Fruit fly (Drosophila melanogaster) whole organism, embryonic: Measurements from ENCODE around the gene Cp36.
A peak's percentile ranks its signal among the peaks of the same experiment; 100 is the strongest.

ENCODE experiments used
- Ada2b ChIP-seq: fragments of 200-800 bp; sonication (Bioruptor generic); IDR thresholded peaks from 2 replicates; pipeline ENCODE4 v1.3.6; 2022; ENCODE audit warnings: missing biosample characterization, missing genetic modification characterization
- Asciz ChIP-seq: fragments of 200-800 bp; sonication (Bioruptor generic); optimal IDR thresholded peaks from 2 replicates; lab custom pipeline; 2017; ENCODE audit warnings: missing biosample characterization, mild to moderate bottlenecking, missing genetic modification characterization, missing genetic modification reagents
- CG1024 ChIP-seq: fragments of 200-800 bp; sonication (Bioruptor generic); IDR thresholded peaks from 2 replicates; pipeline ENCODE4 v1.3.6; 2022; ENCODE audit warnings: missing biosample characterization, missing genetic modification characterization
- CG10274 ChIP-seq: fragments of 200-800 bp; sonication (Bioruptor generic); optimal IDR thresholded peaks from 3 replicates; lab custom pipeline; 2017; ENCODE audit warnings: missing biosample characterization, mild to moderate bottlenecking, missing genetic modification characterization
- CG10321 ChIP-seq: fragments of 200-800 bp; sonication (Bioruptor generic); IDR thresholded peaks from 2 replicates; pipeline ENCODE4 v1.3.6; 2022; ENCODE audit warnings: missing biosample characterization, missing genetic modification characterization
- CG11504 ChIP-seq: fragments of 200-800 bp; sonication (Bioruptor generic); optimal IDR thresholded peaks from 3 replicates; lab custom pipeline; 2019; ENCODE audit warnings: missing biosample characterization, mild to moderate bottlenecking, missing genetic modification characterization, moderate library complexity
- CG11723 ChIP-seq: fragments of 200-800 bp; sonication (Bioruptor generic); optimal IDR thresholded peaks from 2 replicates; lab custom pipeline; 2017; ENCODE audit warnings: missing biosample characterization, mild to moderate bottlenecking, missing genetic modification characterization
- CG12071 ChIP-seq: fragments of 200-800 bp; sonication (Bioruptor generic); optimal IDR thresholded peaks from 3 replicates; lab custom pipeline; 2018; ENCODE audit warnings: missing biosample characterization, mild to moderate bottlenecking, missing genetic modification characterization
- CG34422 ChIP-seq: fragments of 200-800 bp; sonication (Bioruptor generic); IDR thresholded peaks from 3 replicates; pipeline ENCODE4 v1.3.6; 2022; ENCODE audit warnings: missing biosample characterization, missing genetic modification characterization
- CG6175 ChIP-seq: fragments of 200-800 bp; sonication (Bioruptor generic); IDR thresholded peaks from 3 replicates; pipeline ENCODE4 v1.3.6; 2022; ENCODE audit warnings: missing biosample characterization, missing genetic modification characterization
- CG6272 ChIP-seq: fragments of 200-800 bp; sonication (Bioruptor generic); IDR thresholded peaks from 2 replicates; pipeline ENCODE4 v1.3.6; 2022; ENCODE audit warnings: missing biosample characterization, missing genetic modification characterization
- CG8290 ChIP-seq, 3 experiments: fragments of 200-800 bp; sonication (Bioruptor generic); optimal IDR thresholded peaks; 2 replicates each; lab custom pipeline; 2016 to 2019; ENCODE audit warnings: missing biosample characterization in 3 of 3, missing genetic modification characterization in 3 of 3, mild to moderate bottlenecking in 2 of 3, moderate library complexity in 1 of 3
- CG8765 ChIP-seq: fragments of 200-800 bp; sonication (Bioruptor generic); IDR thresholded peaks from 2 replicates; pipeline ENCODE4 v1.3.6; 2022; ENCODE audit warnings: missing biosample characterization, missing genetic modification characterization
- CG9609 ChIP-seq: fragments of 200-800 bp; sonication (Bioruptor generic); optimal IDR thresholded peaks from 3 replicates; lab custom pipeline; 2016; ENCODE audit warnings: missing biosample characterization, missing genetic modification characterization
- CHES-1-like ChIP-seq: fragments of 200-800 bp; sonication (Bioruptor generic); optimal IDR thresholded peaks from 2 replicates; lab custom pipeline; 2016; ENCODE audit warnings: missing biosample characterization, missing genetic modification characterization
- CoRest ChIP-seq: fragments of 200-800 bp; sonication (Bioruptor generic); optimal IDR thresholded peaks from 3 replicates; lab custom pipeline; 2018; ENCODE audit warnings: missing biosample characterization, mild to moderate bottlenecking, missing genetic modification characterization, moderate library complexity
- CrebB ChIP-seq: fragments of 200-800 bp; sonication (Bioruptor generic); optimal IDR thresholded peaks from 3 replicates; lab custom pipeline; 2018; ENCODE audit warnings: missing biosample characterization, mild to moderate bottlenecking, missing genetic modification characterization
- E2f1 ChIP-seq: fragments of 200-800 bp; sonication (Bioruptor generic); IDR thresholded peaks from 2 replicates; pipeline ENCODE4 v1.3.6; 2022; ENCODE audit warnings: missing biosample characterization, missing genetic modification characterization
- Ets97D ChIP-seq: fragments of 200-800 bp; sonication (Bioruptor generic); optimal IDR thresholded peaks from 3 replicates; lab custom pipeline; 2016; ENCODE audit warnings: missing biosample characterization, missing genetic modification characterization
- H2.0 ChIP-seq: fragments of 200-800 bp; sonication (Bioruptor generic); IDR thresholded peaks from 2 replicates; pipeline ENCODE4 v1.3.6; 2022; ENCODE audit warnings: missing biosample characterization, missing genetic modification characterization
- Lhr ChIP-seq: fragments of 200-800 bp; sonication (Bioruptor generic); optimal IDR thresholded peaks from 3 replicates; lab custom pipeline; 2017; ENCODE audit warnings: mild to moderate bottlenecking, missing biosample characterization, missing genetic modification reagents, missing genetic modification characterization
- MBD-R2 ChIP-seq: fragments of 200-800 bp; sonication (Bioruptor generic); IDR thresholded peaks from 2 replicates; pipeline ENCODE4 v1.3.6; 2022; ENCODE audit warnings: missing biosample characterization, missing genetic modification characterization
- Meics ChIP-seq: fragments of 200-800 bp; sonication (Bioruptor generic); optimal IDR thresholded peaks from 2 replicates; lab custom pipeline; 2017; ENCODE audit warnings: missing biosample characterization, mild to moderate bottlenecking, missing genetic modification characterization
- NK7.1 ChIP-seq: fragments of 200-800 bp; sonication (Bioruptor generic); optimal IDR thresholded peaks from 3 replicates; lab custom pipeline; 2016; ENCODE audit warnings: missing biosample characterization, missing genetic modification characterization
- Neu2 ChIP-seq: fragments of 200-800 bp; sonication (Bioruptor generic); optimal IDR thresholded peaks from 3 replicates; lab custom pipeline; 2016; ENCODE audit warnings: missing biosample characterization, missing genetic modification characterization, borderline replicate concordance
- Pdp1 ChIP-seq, 2 experiments: fragments of 200-800 bp; sonication (Bioruptor generic); optimal IDR thresholded peaks; 3 replicates each; lab custom pipeline; 2016; ENCODE audit warnings: missing biosample characterization in 2 of 2, missing genetic modification characterization in 2 of 2, mild to moderate bottlenecking in 1 of 2, moderate library complexity in 1 of 2
- Rfx ChIP-seq: fragments of 200-800 bp; sonication (Bioruptor generic); IDR thresholded peaks from 2 replicates; pipeline ENCODE4 v1.3.6; 2022; ENCODE audit warnings: missing biosample characterization, missing genetic modification characterization
- Sin3A ChIP-seq: fragments of >200 bp; optimal IDR thresholded peaks from 2 replicates; lab custom pipeline; 2018
- Trl ChIP-seq, 3 experiments: fragments of >200 bp in 2 of 3; fragments of 200-800 bp in 1 of 3; sonication (Bioruptor generic) in 1 of 3; optimal IDR thresholded peaks; 2 replicates in 1 of 3; 3 replicates in 2 of 3; lab custom pipeline; 2016 to 2017; ENCODE audit warnings: missing biosample characterization in 1 of 3, missing genetic modification characterization in 1 of 3
- ac ChIP-seq: fragments of 200-800 bp; sonication (Bioruptor generic); optimal IDR thresholded peaks from 3 replicates; lab custom pipeline; 2017; ENCODE audit warnings: missing biosample characterization, mild to moderate bottlenecking, missing genetic modification characterization
- bsh ChIP-seq, 2 experiments: fragments of 200-800 bp; sonication (Bioruptor generic); optimal IDR thresholded peaks; 2 replicates each; lab custom pipeline; 2017 to 2018; ENCODE audit warnings: mild to moderate bottlenecking in 2 of 2, missing biosample characterization in 2 of 2, missing genetic modification characterization in 2 of 2, moderate library complexity in 1 of 2
- cwo ChIP-seq: fragments of 200-800 bp; sonication (Bioruptor generic); optimal IDR thresholded peaks from 3 replicates; lab custom pipeline; 2017; ENCODE audit warnings: missing biosample characterization, missing genetic modification characterization, mild to moderate bottlenecking, moderate library complexity, missing genetic modification reagents
- dan ChIP-seq: fragments of 200-800 bp; sonication (Bioruptor generic); IDR thresholded peaks from 2 replicates; pipeline ENCODE4 v1.3.6; 2022; ENCODE audit warnings: missing biosample characterization, missing genetic modification characterization
- dm ChIP-seq: fragments of 200-800 bp; sonication (Bioruptor generic); optimal IDR thresholded peaks from 3 replicates; lab custom pipeline; 2016; ENCODE audit warnings: missing biosample characterization, missing genetic modification characterization
- exex ChIP-seq: fragments of 200-800 bp; sonication (Bioruptor generic); optimal IDR thresholded peaks from 4 replicates; lab custom pipeline; 2018; ENCODE audit warnings: missing biosample characterization, mild to moderate bottlenecking, missing genetic modification characterization, moderate library complexity
- hbn ChIP-seq: fragments of 200-800 bp; sonication (Bioruptor generic); IDR thresholded peaks from 2 replicates; pipeline ENCODE4 v1.3.6; 2022; ENCODE audit warnings: missing biosample characterization, missing genetic modification characterization; ENCODE audit not compliant: partially characterized antibody
- mirr ChIP-seq: fragments of 200-800 bp; sonication (Bioruptor generic); optimal IDR thresholded peaks from 3 replicates; lab custom pipeline; 2018; ENCODE audit warnings: missing biosample characterization, mild to moderate bottlenecking, missing genetic modification characterization
- nerfin-1 ChIP-seq: fragments of 200-800 bp; sonication (Bioruptor generic); optimal IDR thresholded peaks from 3 replicates; lab custom pipeline; 2019; ENCODE audit warnings: missing biosample characterization, mild to moderate bottlenecking, missing genetic modification characterization, moderate library complexity
- otp ChIP-seq: fragments of 200-800 bp; sonication (Bioruptor generic); IDR thresholded peaks from 3 replicates; pipeline ENCODE4, ENCODE4 v1.3.6; 2022; ENCODE audit warnings: missing biosample characterization, missing genetic modification characterization
- p53 ChIP-seq: fragments of 200-800 bp; sonication (Bioruptor generic); optimal IDR thresholded peaks from 2 replicates; lab custom pipeline; 2016; ENCODE audit warnings: missing biosample characterization, missing genetic modification characterization
- pfk ChIP-seq: fragments of 200-800 bp; sonication (Bioruptor generic); optimal IDR thresholded peaks from 2 replicates; lab custom pipeline; 2018; ENCODE audit warnings: missing biosample characterization, mild to moderate bottlenecking, missing genetic modification characterization, moderate library complexity
- pnt ChIP-seq: fragments of 200-800 bp; sonication (Bioruptor generic); optimal IDR thresholded peaks from 3 replicates; lab custom pipeline; 2016; ENCODE audit warnings: missing biosample characterization, missing genetic modification characterization
- salm ChIP-seq: fragments of 200-800 bp; sonication (Bioruptor generic); optimal IDR thresholded peaks from 2 replicates; lab custom pipeline; 2018; ENCODE audit warnings: missing biosample characterization, mild to moderate bottlenecking, missing genetic modification characterization
- schlank ChIP-seq: fragments of 200-800 bp; sonication (Bioruptor generic); optimal IDR thresholded peaks from 2 replicates; lab custom pipeline; 2018; ENCODE audit warnings: missing biosample characterization, mild to moderate bottlenecking, missing genetic modification characterization
- slbo ChIP-seq: fragments of 200-800 bp; sonication (Bioruptor generic); IDR thresholded peaks from 2 replicates; pipeline ENCODE4 v1.3.6; 2022; ENCODE audit warnings: missing biosample characterization, missing genetic modification characterization
- tio ChIP-seq: fragments of 200-800 bp; sonication (Bioruptor generic); optimal IDR thresholded peaks from 2 replicates; lab custom pipeline; 2017; ENCODE audit warnings: missing biosample characterization, missing genetic modification characterization, inconsistent platforms
- ttk ChIP-seq: fragments of 200-800 bp; sonication (Bioruptor generic); IDR thresholded peaks from 2 replicates; pipeline ENCODE4 v2.1.2; 2022; ENCODE audit warnings: missing biosample characterization, missing genetic modification characterization
- unc-4 ChIP-seq: fragments of 200-800 bp; sonication (Bioruptor generic); IDR thresholded peaks from 2 replicates; pipeline ENCODE4 v1.3.6; 2022; ENCODE audit warnings: missing biosample characterization, missing genetic modification characterization; ENCODE audit not compliant: partially characterized antibody
- wek ChIP-seq: fragments of 200-800 bp; sonication (Bioruptor generic); optimal IDR thresholded peaks from 3 replicates; lab custom pipeline; 2018; ENCODE audit warnings: missing biosample characterization, mild to moderate bottlenecking, missing genetic modification characterization, moderate library complexity
- zfh1 ChIP-seq: fragments of 200-800 bp; sonication (Bioruptor generic); IDR thresholded peaks from 3 replicates; pipeline ENCODE4 v1.3.6; 2022; ENCODE audit warnings: missing biosample characterization, missing genetic modification characterization

The Cp36 gene

DNA sequence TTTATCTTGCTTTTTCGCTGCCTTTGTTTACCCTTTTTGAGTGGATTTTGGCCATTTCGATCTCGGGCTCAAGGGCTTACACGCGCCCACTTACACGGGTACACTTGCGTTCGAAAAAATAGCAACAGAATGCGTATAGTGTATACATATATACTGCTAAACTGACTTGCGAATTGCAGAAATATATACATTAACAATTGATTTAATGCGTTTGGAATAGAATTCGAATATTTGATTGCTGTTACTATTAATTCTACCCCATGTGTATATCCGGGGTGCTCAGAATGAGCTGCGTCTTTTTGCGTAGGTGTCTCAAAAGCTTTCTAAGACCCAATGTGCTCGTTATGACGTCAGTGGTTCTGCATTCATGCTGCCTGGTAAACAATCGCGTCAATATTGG is 14.4 kb downstream of the Cp36 start (continued):
- TF ChIP-seq Ada2b (GFP tag; lab: Robert Waterston, UW) = peak; percentile 63
- TF ChIP-seq cwo (GFP tag; lab: Kevin White, UChicago) = peak; percentile 36
- peak; percentile 14; the same call in 1 of the 2 replicates for TF ChIP-seq MBD-R2 (GFP tag; lab: Robert Waterston, UW)
- TF ChIP-seq CG12071 (GFP tag; lab: Kevin White, UChicago) = peak; percentile 51
- no peak for TF ChIP-seq CG10274 (GFP tag; lab: Kevin White, UChicago)
- no peak for TF ChIP-seq CG1024 (GFP tag; lab: Robert Waterston, UW)
- peak in 1 of 2 experiments; percentile 22 for TF ChIP-seq bsh (GFP tag; optimal IDR thresholded peaks at IDR 0.05; lab: Kevin White, UChicago)
- TF ChIP-seq Rfx (GFP tag; lab: Robert Waterston, UW) = peak; percentile 78
- TF ChIP-seq CHES-1-like = peak; percentile 20
- no peak for TF ChIP-seq salm (tag; lab: Kevin White, UChicago)
- peak; percentile 8 for TF ChIP-seq CoRest (tag; lab: Kevin White, UChicago)
- TF ChIP-seq nerfin-1 (tag; lab: Kevin White, UChicago) = no peak
- peak; percentile 54 for TF ChIP-seq H2.0
- peak; percentile 12 for TF ChIP-seq NK7.1 (GFP tag; lab: Kevin White, UChicago)
- peak; percentile 43; the same call in 1 of the 2 replicates for TF ChIP-seq ttk (GFP tag; lab: Robert Waterston, UW)
- no peak for TF ChIP-seq Trl (optimal IDR thresholded peaks at IDR 0.05; lab: Kevin White, UChicago)
- TF ChIP-seq Trl (GFP tag; optimal IDR thresholded peaks at IDR 0.05; lab: Kevin White, UChicago) = peak; percentile 12
- peak; percentile 55; the same call in 1 of the 2 replicates for TF ChIP-seq E2f1 (GFP tag; lab: Robert Waterston, UW)
- no peak for TF ChIP-seq Ets97D (GFP tag; lab: Kevin White, UChicago)
- TF ChIP-seq pnt (GFP tag; lab: Kevin White, UChicago) = no peak
- TF ChIP-seq otp = peak; percentile 64; the same call in 1 of the 3 replicates
- peak; percentile 34 for TF ChIP-seq wek (GFP tag; lab: Kevin White, UChicago)
- no peak for TF ChIP-seq Sin3A (lab: Kevin White, UChicago)
- no peak for TF ChIP-seq dm (GFP tag; lab: Kevin White, UChicago)
- TF ChIP-seq Meics (GFP tag; lab: Kevin White, UChicago) = peak; percentile 58
- TF ChIP-seq CG6272 (GFP tag; lab: Robert Waterston, UW) = 0 out of 2 replicates have a peak, but pooled peaks have one; percentile 19
- peak; percentile 10 for TF ChIP-seq tio (GFP tag; lab: Kevin White, UChicago)
- TF ChIP-seq ac = no peak
- peak; percentile 13 for TF ChIP-seq CG11504 (tag; lab: Kevin White, UChicago)

dm6 chrX:8496362-8496761 is 17.2 kb downstream of the Cp36 start:
- TF ChIP-seq p53 (GFP tag; lab: Kevin White, UChicago) = no peak
- no peak for TF ChIP-seq dan (GFP tag; lab: Robert Waterston, UW)
- TF ChIP-seq unc-4 (GFP tag; lab: Robert Waterston, UW) = no peak
- TF ChIP-seq slbo (GFP tag; lab: Robert Waterston, UW) = no peak
- no peak for TF ChIP-seq CG8765
- TF ChIP-seq schlank (tag; lab: Kevin White, UChicago) = no peak
- no peak for TF ChIP-seq CG11723
- TF ChIP-seq Asciz = no peak
- TF ChIP-seq CG6175 = no peak
- TF ChIP-seq CrebB (tag; lab: Kevin White, UChicago) = no peak
- TF ChIP-seq Pdp1 (GFP tag; optimal IDR thresholded peaks at IDR 0.05; lab: Kevin White, UChicago) = peak in 1 of 2 experiments; percentile 55
- TF ChIP-seq CG34422 = no peak
- peak; percentile 62 for TF ChIP-seq mirr (GFP tag; lab: Kevin White, UChicago)
- peak; percentile 77 for TF ChIP-seq exex (tag; lab: Kevin White, UChicago)
- no peak for TF ChIP-seq CG9609 (GFP tag; lab: Kevin White, UChicago)
- TF ChIP-seq zfh1 = no peak
- TF ChIP-seq Lhr (GFP tag; lab: Kevin White, UChicago) = no peak
- no peak for TF ChIP-seq CG10321 (GFP tag; lab: Robert Waterston, UW)
- no peak for TF ChIP-seq hbn (GFP tag; lab: Robert Waterston, UW)
- TF ChIP-seq pfk (GFP tag; lab: Kevin White, UChicago) = no peak
- TF ChIP-seq CG8290 (GFP tag; optimal IDR thresholded peaks at IDR 0.05; lab: Kevin White, UChicago) = no peak
- TF ChIP-seq CG8290 (tag; optimal IDR thresholded peaks at IDR 0.05; lab: Kevin White, UChicago) = no peak
- TF ChIP-seq Neu2 (GFP tag; lab: Kevin White, UChicago) = no peak
